Fruit fly (Drosophila melanogaster) whole organism, pupa: ENCODE data around the gene X11Lbeta.
"Not testable (repeated sequence)": the region's sequence is repeated elsewhere in the genome, so short reads cannot be mapped to it uniquely, and the experiment has no call there.

Experiments used
- CG10348 ChIP-seq: fragments of 200-800 bp; sonication (Bioruptor generic); IDR thresholded peaks from 2 replicates; pipeline ENCODE4 v1.3.6; 2022; ENCODE audit warnings: missing biosample characterization, missing genetic modification characterization
- CG12605 ChIP-seq: fragments of 200-800 bp; sonication (Bioruptor generic); IDR thresholded peaks from 2 replicates; pipeline ENCODE4 v1.3.6; 2022; ENCODE audit warnings: missing biosample characterization, missing genetic modification characterization
- CG13204 ChIP-seq: fragments of 200-800 bp; sonication (Bioruptor generic); optimal IDR thresholded peaks from 2 replicates; lab custom pipeline; 2018; ENCODE audit warnings: missing biosample characterization, mild to moderate bottlenecking, missing genetic modification characterization, moderate library complexity
- CG14655 ChIP-seq: fragments of 200-800 bp; sonication (Bioruptor generic); optimal IDR thresholded peaks from 3 replicates; lab custom pipeline; 2017; ENCODE audit warnings: mild to moderate bottlenecking, missing biosample characterization, missing genetic modification reagents, missing genetic modification characterization
- CG15710 ChIP-seq: fragments of 200-800 bp; sonication (Bioruptor generic); optimal IDR thresholded peaks from 2 replicates; lab custom pipeline; 2018; ENCODE audit warnings: missing biosample characterization, mild to moderate bottlenecking, missing genetic modification characterization, moderate library complexity
- CG17806 ChIP-seq: fragments of 200-800 bp; sonication (Bioruptor generic); optimal IDR thresholded peaks from 2 replicates; lab custom pipeline; 2018; ENCODE audit warnings: missing biosample characterization, mild to moderate bottlenecking, missing genetic modification characterization, moderate library complexity
- CG32121 ChIP-seq: fragments of 200-800 bp; sonication (Bioruptor generic); IDR thresholded peaks from 2 replicates; pipeline ENCODE4 v1.3.6; 2022; ENCODE audit warnings: missing biosample characterization, missing genetic modification characterization
- CG34367 ChIP-seq: fragments of 200-800 bp; sonication (Bioruptor generic); optimal IDR thresholded peaks from 2 replicates; lab custom pipeline; 2018; ENCODE audit warnings: missing biosample characterization, mild to moderate bottlenecking, missing genetic modification characterization
- CG4496 ChIP-seq: fragments of 200-800 bp; sonication (Bioruptor generic); IDR thresholded peaks from 3 replicates; pipeline ENCODE4 v1.3.6; 2022; ENCODE audit warnings: missing biosample characterization, missing genetic modification characterization
- CG8159 ChIP-seq: fragments of 200-800 bp; sonication (Bioruptor generic); optimal IDR thresholded peaks from 3 replicates; lab custom pipeline; 2018; ENCODE audit warnings: missing biosample characterization, mild to moderate bottlenecking, missing genetic modification characterization, moderate library complexity
- CG8301 ChIP-seq: fragments of 200-800 bp; sonication (Bioruptor generic); optimal IDR thresholded peaks from 2 replicates; lab custom pipeline; 2018; ENCODE audit warnings: missing biosample characterization, mild to moderate bottlenecking, missing genetic modification characterization
- CG9948 ChIP-seq: fragments of 200-800 bp; sonication (Bioruptor generic); optimal IDR thresholded peaks from 2 replicates; lab custom pipeline; 2018; ENCODE audit warnings: missing biosample characterization, mild to moderate bottlenecking, missing genetic modification characterization, moderate library complexity
- D1 ChIP-seq: fragments of 200-800 bp; sonication (Bioruptor generic); optimal IDR thresholded peaks from 2 replicates; lab custom pipeline; 2018; ENCODE audit warnings: missing biosample characterization, mild to moderate bottlenecking, missing genetic modification characterization, moderate library complexity
- EcR ChIP-seq: fragments of 200-800 bp; sonication (Bioruptor generic); optimal IDR thresholded peaks from 3 replicates; lab custom pipeline; 2019; ENCODE audit warnings: missing biosample characterization, missing genetic modification characterization, mild to moderate bottlenecking, moderate library complexity, missing genetic modification reagents
- Ets98B ChIP-seq: fragments of 200-800 bp; sonication (Bioruptor generic); IDR thresholded peaks from 2 replicates; pipeline ENCODE4 v1.3.6; 2022; ENCODE audit warnings: missing biosample characterization, missing genetic modification characterization
- Pif1A ChIP-seq: fragments of 200-800 bp; sonication (Bioruptor generic); optimal IDR thresholded peaks from 3 replicates; lab custom pipeline; 2016; ENCODE audit warnings: missing biosample characterization, missing genetic modification characterization
- Pif1B ChIP-seq: fragments of 200-800 bp; sonication (Bioruptor generic); optimal IDR thresholded peaks from 3 replicates; lab custom pipeline; 2016; ENCODE audit warnings: missing biosample characterization, missing genetic modification characterization
- Snoo ChIP-seq: fragments of 200-800 bp; sonication (Bioruptor generic); optimal IDR thresholded peaks from 3 replicates; lab custom pipeline; 2017; ENCODE audit warnings: missing biosample characterization, mild to moderate bottlenecking, missing genetic modification characterization, inconsistent platforms
- fd96Ca ChIP-seq: fragments of 200-800 bp; sonication (Bioruptor generic); IDR thresholded peaks from 3 replicates; pipeline ENCODE4 v1.3.6; 2022; ENCODE audit warnings: missing biosample characterization, missing genetic modification characterization
- gl ChIP-seq: fragments of 200-800 bp; sonication (Bioruptor generic); optimal IDR thresholded peaks from 2 replicates; lab custom pipeline; 2018; ENCODE audit warnings: missing biosample characterization, mild to moderate bottlenecking, missing genetic modification characterization
- rn ChIP-seq: fragments of 200-800 bp; sonication (Bioruptor generic); IDR thresholded peaks from 2 replicates; pipeline ENCODE4 v1.3.6; 2022; ENCODE audit warnings: missing biosample characterization, missing genetic modification characterization

X11Lbeta gene

DNA sequence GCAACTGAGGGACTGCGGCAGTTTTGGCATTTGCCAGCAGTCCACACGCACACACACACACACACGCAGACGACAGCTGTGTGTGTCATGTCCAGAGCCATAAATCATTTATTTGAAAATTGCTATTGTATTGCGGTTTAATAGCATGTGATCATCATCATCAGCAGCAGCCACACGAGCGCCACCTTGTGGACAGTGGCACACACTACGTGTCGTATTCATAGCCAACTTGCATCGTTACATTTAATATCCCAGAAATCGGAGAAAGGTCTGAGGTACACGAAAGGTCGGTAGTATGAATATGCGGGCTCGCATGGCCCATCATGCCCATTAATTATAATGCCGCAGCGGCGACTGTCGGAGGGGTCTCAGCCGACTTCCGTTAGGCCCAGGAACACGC lies 28.7 kb downstream of the X11Lbeta start:
- TF ChIP-seq D1 (tag; lab: Kevin White, UChicago) (no peak), CG32121 (GFP tag; lab: Robert Waterston, UW) (no peak), CG8159 (tag; lab: Kevin White, UChicago) (no peak), CG34367 (no peak), CG13204 (no peak), Ets98B (GFP tag; lab: Robert Waterston, UW) (no peak), rn (GFP tag; lab: Robert Waterston, UW) (no peak), CG9948 (no peak), fd96Ca (no peak), Pif1A (GFP tag; lab: Kevin White, UChicago) (no peak), EcR (GFP tag; lab: Kevin White, UChicago) (no peak), CG14655 (GFP tag; lab: Kevin White, UChicago) (no peak), CG4496 (GFP tag; lab: Robert Waterston, UW) (no peak), Pif1B (GFP tag; lab: Kevin White, UChicago) (no peak), gl (tag; lab: Kevin White, UChicago) (no peak), CG15710 (tag; lab: Kevin White, UChicago) (no peak)

DNA sequence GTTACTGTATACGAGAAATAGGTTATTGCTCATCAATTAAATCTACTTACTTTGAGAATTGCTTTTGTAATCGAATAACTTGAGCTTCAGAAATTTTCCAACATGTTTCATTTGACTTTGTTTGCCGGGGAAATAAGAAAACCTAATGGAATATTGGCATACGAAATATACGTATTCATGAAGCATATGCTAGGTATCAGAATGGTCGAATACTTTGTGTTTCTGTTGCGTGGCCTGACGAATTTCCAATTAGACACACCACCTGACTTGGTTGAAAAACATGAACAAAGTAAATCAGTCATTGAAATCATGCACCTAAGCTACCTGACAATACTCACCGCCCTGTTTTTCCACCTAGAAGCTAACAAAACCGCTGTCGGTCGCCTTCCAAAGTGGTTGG lies 29.8 kb downstream of the X11Lbeta start, which contains the start of gene CG2111:
Gene CG2111, plus strand, starts transcription at position 301 of the 400 bp plus-strand sequence.
- no peak for TF ChIP-seq EcR (GFP tag; lab: Kevin White, UChicago)
- no peak for TF ChIP-seq CG17806 (tag; lab: Kevin White, UChicago)
- no peak for TF ChIP-seq Snoo
- TF ChIP-seq CG34367 = no peak

DNA sequence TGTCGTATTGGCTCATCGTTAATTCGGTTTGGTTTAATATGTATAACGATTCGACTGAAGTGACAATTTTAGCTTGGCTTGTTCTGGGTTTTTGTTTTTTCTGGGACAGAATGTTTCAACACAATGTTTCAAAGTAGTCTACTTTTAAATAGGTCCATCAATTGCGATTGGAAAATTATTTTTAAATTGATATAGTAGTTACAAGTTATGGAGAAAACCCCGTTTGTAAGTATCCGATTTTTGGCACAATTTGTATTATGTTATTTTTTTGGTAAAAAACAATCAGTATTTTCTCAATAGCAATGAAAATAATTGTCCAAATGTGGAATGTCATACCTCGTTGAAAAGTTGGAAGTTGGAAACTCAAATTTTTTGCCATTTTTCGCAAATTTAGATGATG lies 34.2 kb downstream of the X11Lbeta start, which contains the start of gene Rab9E:
Gene Rab9E, minus strand, starts transcription at position 101 of the 400 bp plus-strand sequence.
- not testable (repeated sequence) for TF ChIP-seq CG17806 (tag; lab: Kevin White, UChicago); rn (GFP tag; lab: Robert Waterston, UW); fd96Ca

DNA sequence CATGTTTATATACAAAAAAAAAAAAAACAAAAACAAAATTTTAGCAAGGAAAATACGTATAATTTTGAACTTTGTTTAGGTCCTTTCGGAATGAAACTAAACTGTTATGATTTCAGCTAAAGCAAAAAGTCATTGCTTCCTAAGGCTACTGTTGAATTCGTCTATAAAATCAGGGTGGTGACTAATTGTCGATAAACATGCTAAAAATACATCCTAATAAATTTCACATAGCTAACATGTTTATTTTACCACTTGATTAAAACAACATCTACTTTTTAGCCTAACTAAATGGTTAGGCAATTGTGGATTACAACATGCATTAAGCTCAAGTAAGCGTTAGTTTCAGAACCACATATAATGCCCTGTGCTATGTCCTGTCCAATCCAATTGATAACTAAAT lies 45.8 kb downstream of the X11Lbeta start, which contains the start of gene CG12637:
Gene CG12637, minus strand, starts transcription at position 101 of the 400 bp plus-strand sequence.
- TF ChIP-seq CG8301 (tag; lab: Kevin White, UChicago) (no peak), CG10348 (GFP tag; lab: Robert Waterston, UW) (no peak), EcR (GFP tag; lab: Kevin White, UChicago) (no peak), D1 (tag; lab: Kevin White, UChicago) (no peak), Ets98B (GFP tag; lab: Robert Waterston, UW) (no peak), CG14655 (GFP tag; lab: Kevin White, UChicago) (no peak), CG12605 (GFP tag; lab: Robert Waterston, UW) (no peak), CG4496 (GFP tag; lab: Robert Waterston, UW) (no peak), CG13204 (no peak)

DNA sequence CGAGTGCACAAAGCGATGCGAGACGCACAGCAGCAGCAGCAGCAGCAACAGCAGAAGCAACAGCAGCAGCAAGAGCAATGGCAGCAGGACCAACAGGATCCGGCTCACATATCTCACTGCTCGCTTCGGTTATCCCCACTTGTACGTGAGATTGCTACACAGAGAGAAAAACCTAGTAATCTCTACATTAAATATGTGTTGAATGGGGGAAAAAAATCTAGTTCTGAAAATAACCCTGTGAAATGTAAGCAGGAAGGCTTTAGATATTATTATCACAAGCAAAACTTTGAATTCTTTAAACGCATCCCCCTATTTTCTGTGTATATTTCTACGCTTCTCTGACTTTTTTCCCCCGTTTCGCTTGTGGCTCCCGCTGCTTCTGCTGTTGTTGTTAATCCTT lies 70.2 kb downstream of the X11Lbeta start:
- TF ChIP-seq CG4496 (GFP tag; lab: Robert Waterston, UW) = 0 out of 3 replicates have a peak, but pooled peaks have one; percentile 32
- no peak for TF ChIP-seq CG15710 (tag; lab: Kevin White, UChicago)
- TF ChIP-seq Ets98B (GFP tag; lab: Robert Waterston, UW) = no peak
- TF ChIP-seq CG10348 (GFP tag; lab: Robert Waterston, UW) = no peak
- TF ChIP-seq CG32121 (GFP tag; lab: Robert Waterston, UW) = no peak
- no peak for TF ChIP-seq fd96Ca
- peak; percentile 32 for TF ChIP-seq CG8159 (tag; lab: Kevin White, UChicago)

DNA sequence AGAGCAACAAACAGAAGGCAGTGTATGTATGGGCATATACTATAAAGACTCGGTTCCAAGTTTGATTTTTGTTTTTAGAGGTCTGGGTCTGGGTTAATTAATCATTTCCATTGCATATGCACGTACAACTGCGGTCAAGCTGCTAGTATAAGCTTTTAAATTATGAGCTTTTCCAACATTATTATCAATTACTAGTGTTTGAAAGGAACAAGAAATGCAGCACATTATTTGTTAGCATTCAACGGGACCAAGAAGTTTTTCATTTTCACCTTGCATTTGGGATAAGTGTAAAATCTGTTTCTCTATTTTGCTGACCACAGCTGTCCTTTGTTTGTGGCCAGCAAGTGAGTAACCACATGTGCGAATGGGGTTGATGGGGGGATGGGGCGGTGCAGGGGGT lies 90.3 kb downstream of the X11Lbeta start:
- TF ChIP-seq CG34367 (peak; percentile 23), Snoo (peak; percentile 36), D1 (tag; lab: Kevin White, UChicago) (no peak), fd96Ca (peak; percentile 53; the same call in 1 of the 3 replicates), CG10348 (GFP tag; lab: Robert Waterston, UW) (no peak), Pif1B (GFP tag; lab: Kevin White, UChicago) (peak; percentile 35), Ets98B (GFP tag; lab: Robert Waterston, UW) (peak; percentile 31; the same call in 1 of the 2 replicates), CG13204 (no peak), CG4496 (GFP tag; lab: Robert Waterston, UW) (peak; percentile 70; the same call in 1 of the 3 replicates), CG15710 (tag; lab: Kevin White, UChicago) (peak; percentile 49), CG8159 (tag; lab: Kevin White, UChicago) (peak; percentile 62), Pif1A (GFP tag; lab: Kevin White, UChicago) (peak; percentile 14), rn (GFP tag; lab: Robert Waterston, UW) (no peak), CG17806 (tag; lab: Kevin White, UChicago) (peak; percentile 51), CG14655 (GFP tag; lab: Kevin White, UChicago) (no peak), CG9948 (no peak), CG32121 (GFP tag; lab: Robert Waterston, UW) (0 out of 2 replicates have a peak, but pooled peaks have one; percentile 32), gl (tag; lab: Kevin White, UChicago) (no peak)

DNA sequence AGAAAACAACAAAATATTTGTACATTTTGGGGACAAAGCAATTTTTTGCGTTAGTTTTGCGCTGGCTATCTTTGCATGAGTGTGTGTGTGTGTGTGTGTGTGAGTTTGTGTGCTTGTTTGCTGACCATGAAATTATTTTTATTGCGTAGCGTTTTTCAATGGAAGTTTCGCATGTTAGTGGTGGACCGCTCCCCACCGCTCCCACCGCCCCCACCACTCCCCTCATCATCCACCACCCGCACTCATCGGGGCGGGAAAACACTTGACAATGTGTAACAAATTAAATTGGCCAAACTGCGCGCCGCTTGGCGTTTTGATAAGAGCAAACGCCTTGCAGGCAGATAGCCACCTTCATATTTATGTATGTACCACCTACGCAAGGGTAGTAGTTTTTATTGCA lies 91.7 kb downstream of the X11Lbeta start:
- TF ChIP-seq Ets98B (GFP tag; lab: Robert Waterston, UW) (no peak), CG13204 (no peak), CG10348 (GFP tag; lab: Robert Waterston, UW) (no peak), Snoo (no peak), D1 (tag; lab: Kevin White, UChicago) (no peak), CG12605 (GFP tag; lab: Robert Waterston, UW) (no peak), gl (tag; lab: Kevin White, UChicago) (no peak), CG8159 (tag; lab: Kevin White, UChicago) (no peak), CG4496 (GFP tag; lab: Robert Waterston, UW) (no peak)
- TF ChIP-seq, all 21 proteins: peak for 0
